Worm (Caenorhabditis elegans) whole organism, L1 larva: ENCODE data around the gene rad-54.B.

Source experiments
- C04F5.9 ChIP-seq: sonication (generic microtip); optimal IDR thresholded peaks from 2 replicates; lab custom pipeline; 2016; ENCODE audit warnings: missing genetic modification characterization, missing compliant biosample characterization
- C16A3.4 ChIP-seq: fragments of 150-350 bp; optimal IDR thresholded peaks from 2 replicates; lab custom pipeline; 2014; ENCODE audit warnings: missing biosample characterization, missing genetic modification characterization
- C34B4.2 ChIP-seq: sonication (generic microtip); optimal IDR thresholded peaks from 2 replicates; lab custom pipeline; 2017; ENCODE audit warnings: mild to moderate bottlenecking, missing genetic modification characterization, missing compliant biosample characterization
- F16B12.6 ChIP-seq: fragments of 150-350 bp; optimal IDR thresholded peaks from 2 replicates; lab custom pipeline; 2014; ENCODE audit warnings: missing biosample characterization, missing genetic modification characterization
- Y116A8C.19 ChIP-seq: sonication (generic microtip); optimal IDR thresholded peaks from 2 replicates; lab custom pipeline; 2016; ENCODE audit warnings: missing compliant biosample characterization, missing genetic modification characterization, borderline replicate concordance
- aly-2 ChIP-seq: fragments of 150-350 bp; optimal IDR thresholded peaks from 2 replicates; lab custom pipeline; 2014; ENCODE audit warnings: missing biosample characterization, missing genetic modification characterization
- blmp-1 ChIP-seq: fragments of 150-350 bp; optimal IDR thresholded peaks from 2 replicates; lab custom pipeline; 2014; ENCODE audit warnings: missing biosample characterization, missing genetic modification characterization
- ceh-82 ChIP-seq, 3 experiments: fragments of 150-350 bp in 1 of 3; sonication (generic microtip) in 2 of 3; optimal IDR thresholded peaks; 2 replicates each; lab custom pipeline; 2014 to 2017; ENCODE audit warnings: missing biosample characterization in 3 of 3, missing genetic modification characterization in 3 of 3
- ceh-90 ChIP-seq: sonication (generic microtip); optimal IDR thresholded peaks from 2 replicates; lab custom pipeline; 2016; ENCODE audit warnings: missing genetic modification characterization, missing compliant biosample characterization
- ces-1 ChIP-seq: fragments of 150-350 bp; optimal IDR thresholded peaks from 2 replicates; lab custom pipeline; 2014; ENCODE audit warnings: missing biosample characterization, missing genetic modification reagents, missing genetic modification characterization
- dpl-1 ChIP-seq, 3 experiments: fragments of 150-350 bp in 2 of 3; sonication (generic microtip) in 1 of 3; optimal IDR thresholded peaks; 2 replicates each; lab custom pipeline; 2014 to 2017; ENCODE audit warnings: missing biosample characterization in 3 of 3, missing genetic modification characterization in 3 of 3, missing genetic modification reagents in 3 of 3
- dsc-1 ChIP-seq: sonication (generic microtip); optimal IDR thresholded peaks from 2 replicates; lab custom pipeline; 2016; ENCODE audit warnings: mild to moderate bottlenecking, missing genetic modification characterization, missing compliant biosample characterization
- efl-1 ChIP-seq, 4 experiments: fragments of 150-350 bp; optimal IDR thresholded peaks in 3 of 4; peaks in 1 of 4; 1 replicate in 1 of 4; 2 replicates in 3 of 4; lab custom pipeline; 2014; ENCODE audit warnings: missing biosample characterization in 2 of 4, missing genetic modification characterization in 2 of 4, missing genetic modification reagents in 2 of 4
- egl-13 ChIP-seq: sonication (generic microtip); optimal IDR thresholded peaks from 2 replicates; lab custom pipeline; 2016; ENCODE audit warnings: missing genotype, missing genetic modification reagents, missing genetic modification characterization, missing compliant biosample characterization
- egl-27 ChIP-seq, 2 experiments: fragments of 150-350 bp in 1 of 2; sonication (generic microtip); optimal IDR thresholded peaks; 3 replicates each; lab custom pipeline; 2017 to 2018; ENCODE audit warnings: missing biosample characterization in 2 of 2, missing genetic modification characterization in 2 of 2, missing genetic modification reagents in 2 of 2
- elt-2 ChIP-seq: sonication (generic microtip); optimal IDR thresholded peaks from 2 replicates; lab custom pipeline; 2016; ENCODE audit warnings: missing genetic modification characterization, mild to moderate bottlenecking, inconsistent platforms, missing compliant biosample characterization, missing genetic modification reagents
- fkh-4 ChIP-seq: sonication (generic microtip); optimal IDR thresholded peaks from 2 replicates; lab custom pipeline; 2016; ENCODE audit warnings: missing compliant biosample characterization, missing genetic modification characterization, borderline replicate concordance
- fkh-8 ChIP-seq: sonication (generic microtip); optimal IDR thresholded peaks from 2 replicates; lab custom pipeline; 2016; ENCODE audit warnings: mild to moderate bottlenecking, missing genetic modification characterization, missing compliant biosample characterization
- grh-1 ChIP-seq: fragments of 200-800 bp; sonication (Bioruptor generic); IDR thresholded peaks from 2 replicates; pipeline ENCODE4 v1.3.6; 2022; ENCODE audit warnings: missing genetic modification reagents, missing genetic modification characterization, missing compliant biosample characterization
- irx-1 ChIP-seq: sonication (generic microtip); optimal IDR thresholded peaks from 2 replicates; lab custom pipeline; 2016; ENCODE audit warnings: missing genetic modification characterization, missing compliant biosample characterization
- lin-13 ChIP-seq: fragments of 150-350 bp; optimal IDR thresholded peaks from 2 replicates; lab custom pipeline; 2014; ENCODE audit warnings: missing biosample characterization, missing genetic modification reagents, missing genetic modification characterization
- lin-14 ChIP-seq: fragments of 200-800 bp; sonication (Bioruptor generic); optimal IDR thresholded peaks from 2 replicates; lab custom pipeline; 2018; ENCODE audit warnings: mild to moderate bottlenecking, missing genetic modification characterization, moderate library complexity, missing compliant biosample characterization
- lin-35 ChIP-seq, 2 experiments: fragments of 150-350 bp; optimal IDR thresholded peaks; 2 replicates each; lab custom pipeline; 2014; ENCODE audit warnings: missing biosample characterization in 2 of 2, missing genetic modification characterization in 2 of 2, missing genetic modification reagents in 2 of 2
- lir-3 ChIP-seq: sonication (generic microtip); optimal IDR thresholded peaks from 2 replicates; lab custom pipeline; 2016; ENCODE audit warnings: mild to moderate bottlenecking, missing genetic modification characterization, moderate library complexity, missing compliant biosample characterization; ENCODE audit not compliant: poor library complexity
- lsy-2 ChIP-seq, 2 experiments: fragments of 150-350 bp; optimal IDR thresholded peaks; 2 replicates each; lab custom pipeline; 2014; ENCODE audit warnings: missing biosample characterization in 2 of 2, missing genetic modification characterization in 2 of 2
- mab-9 ChIP-seq: fragments of 200-800 bp; sonication (Bioruptor generic); IDR thresholded peaks from 2 replicates; pipeline ENCODE4 v1.3.6; 2022; ENCODE audit warnings: missing genetic modification reagents, missing genetic modification characterization, missing compliant biosample characterization
- mdl-1 ChIP-seq, 2 experiments: fragments of 150-350 bp; optimal IDR thresholded peaks; 2 replicates each; lab custom pipeline; 2014 to 2017; ENCODE audit warnings: missing biosample characterization in 2 of 2, missing genetic modification characterization in 2 of 2, inconsistent platforms in 1 of 2
- mep-1 ChIP-seq: fragments of 150-350 bp; optimal IDR thresholded peaks from 2 replicates; lab custom pipeline; 2014; ENCODE audit warnings: missing biosample characterization, missing genetic modification characterization
- nhr-19 ChIP-seq: fragments of 200-800 bp; sonication (Bioruptor generic); conservative IDR thresholded peaks from 2 replicates; pipeline ENCODE4 v1.3.6; 2022; ENCODE audit warnings: missing genetic modification characterization, missing compliant biosample characterization
- nhr-20 ChIP-seq: sonication (generic microtip); optimal IDR thresholded peaks from 2 replicates; lab custom pipeline; 2016; ENCODE audit warnings: mild to moderate bottlenecking, missing genetic modification characterization, missing compliant biosample characterization
- nhr-47 ChIP-seq: sonication (generic microtip); optimal IDR thresholded peaks from 2 replicates; lab custom pipeline; 2016; ENCODE audit warnings: mild to moderate bottlenecking, missing genetic modification characterization, moderate library complexity, missing compliant biosample characterization
- nhr-71 ChIP-seq: sonication (generic microtip); optimal IDR thresholded peaks from 2 replicates; lab custom pipeline; 2016; ENCODE audit warnings: mild to moderate bottlenecking, missing genetic modification characterization, moderate library complexity, missing compliant biosample characterization
- nhr-76 ChIP-seq: sonication (generic microtip); optimal IDR thresholded peaks from 2 replicates; lab custom pipeline; 2017; ENCODE audit warnings: missing biosample characterization, missing genetic modification characterization
- nhr-77 ChIP-seq: fragments of 150-350 bp; optimal IDR thresholded peaks from 2 replicates; lab custom pipeline; 2014; ENCODE audit warnings: missing biosample characterization, missing genetic modification characterization
- nhr-85 ChIP-seq: sonication (generic microtip); peaks from one replicate; lab custom pipeline; 2016; ENCODE audit warnings: missing genetic modification characterization, inconsistent platforms, missing compliant biosample characterization
- nhr-90 ChIP-seq: sonication (generic microtip); optimal IDR thresholded peaks from 2 replicates; lab custom pipeline; 2016; ENCODE audit warnings: mild to moderate bottlenecking, missing genetic modification characterization, missing compliant biosample characterization; ENCODE audit not compliant: poor library complexity
- pax-3 ChIP-seq: fragments of 200-800 bp; sonication (Bioruptor generic); optimal IDR thresholded peaks from 2 replicates; lab custom pipeline; 2018; ENCODE audit warnings: mild to moderate bottlenecking, missing genetic modification characterization, moderate library complexity, missing compliant biosample characterization
- skn-1 ChIP-seq: fragments of 150-350 bp; optimal IDR thresholded peaks from 2 replicates; lab custom pipeline; 2014; ENCODE audit warnings: missing biosample characterization, missing genetic modification characterization
- snu-23 ChIP-seq: sonication (generic microtip); optimal IDR thresholded peaks from 2 replicates; lab custom pipeline; 2016; ENCODE audit warnings: missing genetic modification characterization, missing compliant biosample characterization
- sox-4 ChIP-seq: sonication (generic microtip); optimal IDR thresholded peaks from 2 replicates; lab custom pipeline; 2016; ENCODE audit warnings: missing genetic modification characterization, missing compliant biosample characterization
- sptf-1 ChIP-seq: fragments of 150-350 bp; optimal IDR thresholded peaks from 2 replicates; lab custom pipeline; 2014; ENCODE audit warnings: missing biosample characterization, missing genetic modification characterization
- sup-37 ChIP-seq: fragments of 200-800 bp; sonication (Bioruptor generic); optimal IDR thresholded peaks from 2 replicates; lab custom pipeline; 2018; ENCODE audit warnings: mild to moderate bottlenecking, missing genetic modification characterization, missing compliant biosample characterization
- swsn-7 ChIP-seq: sonication (generic microtip); optimal IDR thresholded peaks from 2 replicates; lab custom pipeline; 2016; ENCODE audit warnings: missing genetic modification characterization, missing compliant biosample characterization
- tbx-2 ChIP-seq: sonication (generic microtip); optimal IDR thresholded peaks from 2 replicates; lab custom pipeline; 2016; ENCODE audit warnings: missing genetic modification characterization, missing compliant biosample characterization
- unc-86 ChIP-seq: sonication (generic microtip); optimal IDR thresholded peaks from 2 replicates; lab custom pipeline; 2016; ENCODE audit warnings: missing genetic modification characterization, missing compliant biosample characterization
- xbp-1 ChIP-seq: sonication (generic microtip); optimal IDR thresholded peaks from 2 replicates; lab custom pipeline; 2016; ENCODE audit warnings: missing genetic modification characterization, missing compliant biosample characterization
- zip-4 ChIP-seq: fragments of 200-800 bp; sonication (Bioruptor generic); optimal IDR thresholded peaks from 2 replicates; lab custom pipeline; 2018; ENCODE audit warnings: mild to moderate bottlenecking, missing genetic modification characterization, moderate library complexity, missing compliant biosample characterization
- ztf-11 ChIP-seq, 2 experiments: sonication (generic microtip); optimal IDR thresholded peaks; 2 replicates each; lab custom pipeline; 2016 to 2017; ENCODE audit warnings: missing genetic modification characterization in 2 of 2, missing biosample characterization in 1 of 2, missing compliant biosample characterization in 1 of 2
- ztf-4 ChIP-seq: fragments of 150-350 bp; optimal IDR thresholded peaks from 2 replicates; lab custom pipeline; 2014; ENCODE audit warnings: missing biosample characterization, missing genetic modification characterization

Gene rad-54.B

DNA sequence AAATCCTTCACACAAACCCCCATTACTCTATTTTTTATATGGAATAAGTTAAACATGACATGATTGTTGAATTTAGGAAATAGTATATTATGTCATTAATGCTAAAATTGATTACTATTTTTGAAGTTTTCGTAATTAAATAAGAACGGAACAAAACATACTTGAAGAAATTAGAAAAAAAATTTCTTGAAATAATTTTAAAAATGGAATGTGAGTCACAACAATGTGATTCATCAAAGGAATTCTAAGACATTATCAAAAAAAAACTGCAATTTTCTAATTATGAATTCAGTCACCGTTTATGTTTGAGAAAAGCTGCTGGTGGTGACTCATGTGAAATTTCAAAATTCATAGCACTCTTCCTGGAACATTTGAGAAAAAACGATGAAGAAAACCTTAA lies 38.5 kb downstream of the rad-54.B start, which contains the start of gene nccd-1:
Gene nccd-1 (plus strand): TSS at position 301 of the 400 bp plus-strand sequence.
- TF ChIP-seq aly-2 = no peak
- TF ChIP-seq lin-14 (GFP tag; lab: Kevin White, UChicago) = no peak
- no peak for TF ChIP-seq lsy-2 (tag; optimal IDR thresholded peaks at IDR 0.05; lab: Kevin White, UChicago)
- TF ChIP-seq ceh-82 (tag; optimal IDR thresholded peaks at IDR 0.05; lab: Kevin White, UChicago) = no peak

DNA sequence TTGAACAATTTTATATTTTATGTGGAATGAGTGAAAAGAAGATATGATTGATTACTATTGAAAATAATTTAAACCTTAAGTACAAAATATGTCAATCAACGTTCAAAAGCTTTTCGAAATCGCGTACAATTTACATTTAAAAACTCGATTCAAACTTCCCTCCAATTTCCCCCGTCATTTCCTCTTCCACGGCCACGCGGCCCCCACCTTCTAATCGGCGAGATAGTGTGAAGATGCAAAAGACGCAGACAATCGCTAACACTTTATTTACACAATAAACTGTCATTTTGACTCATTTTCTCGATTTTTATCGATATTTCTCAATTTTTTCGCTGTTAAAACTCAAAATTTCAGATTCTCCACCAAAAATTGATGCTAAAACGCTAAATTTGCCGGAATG lies 45.6 kb downstream of the rad-54.B start, which contains the start of gene rom-4:
Gene rom-4 (plus strand): TSS at position 398 of the 400 bp plus-strand sequence.
- peak; percentile 92 for TF ChIP-seq ceh-90 (tag; lab: Kevin White, UChicago)
- TF ChIP-seq ztf-11 (tag; optimal IDR thresholded peaks at IDR 0.05; lab: Kevin White, UChicago) = peak in 1 of 2 experiments; percentile 85
- peak; percentile 76 for TF ChIP-seq swsn-7 (tag; lab: Kevin White, UChicago)
- peak; percentile 88 for TF ChIP-seq tbx-2 (tag; lab: Kevin White, UChicago)
- peak; percentile 72 for TF ChIP-seq egl-13
- peak; percentile 77 for TF ChIP-seq mep-1 (tag; lab: Kevin White, UChicago)
- peak; percentile 85 for TF ChIP-seq snu-23
- peak; percentile 79 for TF ChIP-seq xbp-1 (tag; lab: Kevin White, UChicago)
- TF ChIP-seq ceh-82 (tag; optimal IDR thresholded peaks at IDR 0.05; lab: Kevin White, UChicago) = peak; percentile 18 to 80 (median 67)
- peak; percentile 89 for TF ChIP-seq irx-1 (tag; lab: Kevin White, UChicago)
- peak; percentile 93 to 96 (median 94) for TF ChIP-seq dpl-1 (GFP tag; optimal IDR thresholded peaks at IDR 0.05; lab: Kevin White, UChicago)
- peak; percentile 88 for TF ChIP-seq fkh-4 (tag; lab: Kevin White, UChicago)
- TF ChIP-seq nhr-19 (GFP tag; lab: Robert Waterston, UW) = peak; percentile 78
- no peak for TF ChIP-seq nhr-77 (tag; lab: Kevin White, UChicago)
- TF ChIP-seq ztf-4 (tag; lab: Kevin White, UChicago) = no peak
- TF ChIP-seq C16A3.4 = peak; percentile 56
- TF ChIP-seq lin-35 (GFP tag; optimal IDR thresholded peaks at IDR 0.05; lab: Kevin White, UChicago) = peak; percentile 97
- TF ChIP-seq nhr-76 (tag; lab: Kevin White, UChicago) = peak; percentile 11
- peak; percentile 51 for TF ChIP-seq skn-1
- no peak for TF ChIP-seq elt-2
- peak; percentile 58 for TF ChIP-seq C04F5.9 (tag; lab: Kevin White, UChicago)
- TF ChIP-seq sup-37 (GFP tag; lab: Kevin White, UChicago) = peak; percentile 19
- no peak for TF ChIP-seq zip-4 (GFP tag; lab: Kevin White, UChicago)
- peak; percentile 10 for TF ChIP-seq blmp-1
- peak; percentile 88 for TF ChIP-seq nhr-47 (tag; lab: Kevin White, UChicago)
- peak; percentile 97 to 99 for TF ChIP-seq efl-1 (optimal IDR thresholded peaks at IDR 0.05; lab: Kevin White, UChicago)
- peak; percentile 96 to 99 for TF ChIP-seq efl-1 (GFP tag; optimal IDR thresholded peaks at IDR 0.05 in 1 of 2; lab: Kevin White, UChicago)
- TF ChIP-seq sox-4 (tag; lab: Kevin White, UChicago) = peak; percentile 78
- TF ChIP-seq pax-3 = peak; percentile 85
- TF ChIP-seq Y116A8C.19 (tag; lab: Kevin White, UChicago) = peak; percentile 60
- peak; percentile 61; the same call in 1 of the 2 replicates for TF ChIP-seq mab-9 (GFP tag; lab: Robert Waterston, UW)
- peak; percentile 86 for TF ChIP-seq dsc-1 (tag; lab: Kevin White, UChicago)
- peak; percentile 91 for TF ChIP-seq nhr-90 (tag; lab: Kevin White, UChicago)
- no peak for TF ChIP-seq ces-1 (GFP tag; lab: Kevin White, UChicago)
- peak in 1 of 2 experiments; percentile 22 for TF ChIP-seq mdl-1 (tag; optimal IDR thresholded peaks at IDR 0.05; lab: Kevin White, UChicago)
- TF ChIP-seq sptf-1 (tag; lab: Kevin White, UChicago) = no peak
- TF ChIP-seq lsy-2 (tag; optimal IDR thresholded peaks at IDR 0.05; lab: Kevin White, UChicago) = peak; percentile 79 to 80
- TF ChIP-seq nhr-71 (tag; lab: Kevin White, UChicago) = peak; percentile 88
- peak; percentile 40 for TF ChIP-seq F16B12.6
- peak; percentile 95 for TF ChIP-seq lir-3 (tag; lab: Kevin White, UChicago)
- peak; percentile 91 for TF ChIP-seq nhr-85
- no peak for TF ChIP-seq lin-14 (GFP tag; lab: Kevin White, UChicago)
- TF ChIP-seq lin-13 = peak; percentile 29
- TF ChIP-seq unc-86 (tag; lab: Kevin White, UChicago) = peak; percentile 71
- no peak for TF ChIP-seq C34B4.2 (tag; lab: Kevin White, UChicago)
- TF ChIP-seq egl-27 (tag; optimal IDR thresholded peaks at IDR 0.05; lab: Kevin White, UChicago) = no peak
- TF ChIP-seq grh-1 = no peak; the same call in none of the 2 replicates
- peak; percentile 78 for TF ChIP-seq nhr-20
- TF ChIP-seq fkh-8 (tag; lab: Kevin White, UChicago) = peak; percentile 80
